Worm (Caenorhabditis elegans) whole organism, midembryonic: ENCODE data around the gene mat-3.
A peak's percentile ranks its signal among the peaks of the same experiment; 100 is the strongest.

ENCODE experiments used
- T22C8.4 ChIP-seq: fragments of 200-800 bp; sonication (Bioruptor generic); IDR thresholded peaks from 2 replicates; pipeline ENCODE4 v1.3.6; 2022; ENCODE audit warnings: missing genetic modification characterization, missing compliant biosample characterization
- cog-1 ChIP-seq: sonication (generic microtip); optimal IDR thresholded peaks from 2 replicates; lab custom pipeline; 2016; ENCODE audit warnings: missing genetic modification characterization, missing compliant biosample characterization
- flt-1 ChIP-seq: fragments of 200-800 bp; sonication (Bioruptor generic); IDR thresholded peaks from 2 replicates; pipeline ENCODE4 v1.3.6; 2022; ENCODE audit warnings: missing genetic modification characterization, missing compliant biosample characterization
- klf-2 ChIP-seq: fragments of 200-800 bp; sonication (Bioruptor generic); conservative IDR thresholded peaks from 2 replicates; pipeline ENCODE4 v1.3.6; 2022; ENCODE audit warnings: missing genetic modification reagents, missing genetic modification characterization, missing compliant biosample characterization
- med-1 ChIP-seq: sonication (generic microtip); optimal IDR thresholded peaks from 2 replicates; lab custom pipeline; 2017; ENCODE audit warnings: missing genetic modification characterization, mild to moderate bottlenecking, missing compliant biosample characterization, antibody characterized with exemption, missing genetic modification reagents; ENCODE audit not compliant: insufficient read depth
- ref-1 ChIP-seq: fragments of 200-800 bp; sonication (Bioruptor generic); conservative IDR thresholded peaks from 2 replicates; pipeline ENCODE4 v1.3.6; 2022; ENCODE audit warnings: missing genetic modification reagents, missing genetic modification characterization, missing compliant biosample characterization
- tab-1 ChIP-seq: fragments of 200-800 bp; sonication (Bioruptor generic); IDR thresholded peaks from 2 replicates; pipeline ENCODE4 v1.3.6; 2022; ENCODE audit warnings: missing genetic modification characterization, missing compliant biosample characterization
- ztf-23 ChIP-seq: fragments of 200-800 bp; sonication (Bioruptor generic); IDR thresholded peaks from 2 replicates; pipeline ENCODE4 v1.3.6; 2022; ENCODE audit warnings: missing genetic modification reagents, missing genetic modification characterization, missing compliant biosample characterization
- ztf-29 ChIP-seq: fragments of 200-800 bp; sonication (Bioruptor generic); IDR thresholded peaks from 2 replicates; pipeline ENCODE4 v1.3.6; 2022; ENCODE audit warnings: missing genetic modification reagents, missing genetic modification characterization, missing compliant biosample characterization

- TF ChIP-seq flt-1 (GFP tag; lab: Robert Waterston, UW) (peak; percentile 55; the same call in 1 of the 2 replicates), tab-1 (GFP tag; lab: Robert Waterston, UW) (no peak), med-1 (GFP tag; lab: Kevin White, UChicago) (no peak), ztf-29 (no peak), cog-1 (no peak), ref-1 (no peak), T22C8.4 (GFP tag; lab: Robert Waterston, UW) (no peak), klf-2 (no peak), ztf-23 (GFP tag; lab: Robert Waterston, UW) (no peak)
Observed at ce11 chrIII:434361-434941, 40.8 kb upstream of the mat-3 start, which contains the start of gene affl-2.
